Fruit fly (Drosophila melanogaster): ENCODE measurements around the gene CG33108.
A peak's percentile ranks its signal among the peaks of the same experiment; 100 is the strongest.

DNA sequence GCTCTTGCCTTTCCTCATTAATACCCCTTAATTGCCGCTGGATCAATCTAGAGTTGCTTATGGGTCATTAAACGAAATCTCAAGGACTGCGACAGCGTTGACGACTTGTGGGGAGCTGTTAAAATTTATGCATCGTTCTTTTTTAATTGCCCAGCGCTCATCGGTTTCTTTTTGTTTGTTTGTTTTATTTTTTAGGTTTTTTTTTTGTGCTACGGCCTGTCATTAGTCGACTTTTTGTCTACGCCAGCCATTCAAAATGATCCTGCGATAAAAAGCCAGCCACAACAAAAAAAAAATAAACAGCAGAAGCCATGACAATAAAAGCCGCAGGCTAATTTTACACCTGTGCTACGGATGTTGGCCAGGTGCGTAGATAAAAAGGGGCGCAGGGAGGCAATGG lies 8.5 kb downstream of the CG33108 start:
- TF ChIP-seq CG34367 (tag; optimal IDR thresholded peaks at IDR 0.05): peak; percentile 44
- no peak for TF ChIP-seq Ets98B (GFP tag; IDR thresholded peaks at IDR 0.05)
- no peak for TF ChIP-seq CG32121 (GFP tag; IDR thresholded peaks at IDR 0.05)
- peak; percentile 76 for TF ChIP-seq gl (tag; optimal IDR thresholded peaks at IDR 0.05)
- TF ChIP-seq D1 (tag; optimal IDR thresholded peaks at IDR 0.05): no peak
- TF ChIP-seq Snoo (tag; optimal IDR thresholded peaks at IDR 0.05): no peak
- no peak for TF ChIP-seq rn (GFP tag; IDR thresholded peaks at IDR 0.05)
- TF ChIP-seq fd96Ca (GFP tag; IDR thresholded peaks at IDR 0.05): no peak
- peak; percentile 50 for TF ChIP-seq CG8159 (tag; optimal IDR thresholded peaks at IDR 0.05)
- TF ChIP-seq CG13204 (GFP tag; optimal IDR thresholded peaks at IDR 0.05): peak; percentile 51
